Worm (Caenorhabditis elegans) whole organism, young adult: ENCODE results near the gene F54F7.9.

ENCODE experiments used
- F10E7.11 ChIP-seq: sonication (generic microtip); optimal IDR thresholded peaks from 2 replicates; lab custom pipeline; 2017; ENCODE audit warnings: mild to moderate bottlenecking, missing genetic modification characterization, moderate library complexity, missing compliant biosample characterization
- F23B12.7 ChIP-seq: sonication (generic microtip); optimal IDR thresholded peaks from 2 replicates; lab custom pipeline; 2017; ENCODE audit warnings: missing genetic modification characterization, mild to moderate bottlenecking, missing compliant biosample characterization, antibody characterized with exemption, moderate library complexity; ENCODE audit not compliant: insufficient read depth
- F37B4.10 ChIP-seq: fragments of 200-800 bp; sonication (Bioruptor generic); IDR thresholded peaks from 2 replicates; pipeline ENCODE4 v1.3.6; 2022; ENCODE audit warnings: missing genetic modification characterization, missing compliant biosample characterization
- F39B2.1 ChIP-seq: fragments of 200-800 bp; sonication (Bioruptor generic); IDR thresholded peaks from 2 replicates; pipeline ENCODE4 v1.3.6; 2022; ENCODE audit warnings: missing genetic modification reagents, missing genetic modification characterization, missing compliant biosample characterization
- K11D2.4 ChIP-seq: fragments of 200-800 bp; sonication (Bioruptor generic); IDR thresholded peaks from 2 replicates; pipeline ENCODE4 v1.3.6; 2022; ENCODE audit warnings: missing genetic modification reagents, missing genetic modification characterization, missing compliant biosample characterization
- K12H6.12 ChIP-seq: fragments of 200-800 bp; sonication (Bioruptor generic); optimal IDR thresholded peaks from 2 replicates; lab custom pipeline; 2018; ENCODE audit warnings: mild to moderate bottlenecking, missing genetic modification characterization, missing compliant biosample characterization
- Y56A3A.18 ChIP-seq: fragments of 200-800 bp; sonication (Bioruptor generic); IDR thresholded peaks from 2 replicates; pipeline ENCODE4 v1.3.6; 2022; ENCODE audit warnings: missing genetic modification reagents, missing genetic modification characterization, missing compliant biosample characterization
- akir-1 ChIP-seq: fragments of 200-800 bp; sonication (Bioruptor generic); optimal IDR thresholded peaks from 2 replicates; lab custom pipeline; 2018; ENCODE audit warnings: mild to moderate bottlenecking, missing genetic modification characterization, moderate library complexity, missing compliant biosample characterization
- ama-1 ChIP-seq, 3 experiments: fragments of 150-350 bp in 1 of 3; sonication (generic microtip) in 2 of 3; optimal IDR thresholded peaks; 2 replicates each; lab custom pipeline; 2014 to 2018; ENCODE audit warnings: missing biosample characterization in 2 of 3, missing genetic modification characterization in 2 of 3, missing genetic modification reagents in 2 of 3
- aptf-2 ChIP-seq: fragments of 200-800 bp; sonication (Bioruptor generic); conservative IDR thresholded peaks from 2 replicates; pipeline ENCODE4 v1.3.6; 2022; ENCODE audit warnings: missing genetic modification reagents, missing genetic modification characterization, missing compliant biosample characterization
- aptf-3 ChIP-seq: fragments of 200-800 bp; sonication (Bioruptor generic); IDR thresholded peaks from 2 replicates; pipeline ENCODE4 v1.3.6; 2022; ENCODE audit warnings: missing genetic modification characterization, missing compliant biosample characterization
- athp-1 ChIP-seq: sonication (generic microtip); optimal IDR thresholded peaks from 2 replicates; lab custom pipeline; 2017; ENCODE audit warnings: mild to moderate bottlenecking, missing genetic modification characterization, missing compliant biosample characterization
- attf-6 ChIP-seq: fragments of 200-800 bp; sonication (Bioruptor generic); IDR thresholded peaks from 2 replicates; pipeline ENCODE4 v1.3.6; 2022; ENCODE audit warnings: missing genetic modification reagents, missing genetic modification characterization, missing compliant biosample characterization
- egl-18 ChIP-seq: fragments of 200-800 bp; sonication (Bioruptor generic); IDR thresholded peaks from 2 replicates; pipeline ENCODE4 v1.3.6; 2022; ENCODE audit warnings: missing genetic modification reagents, missing genetic modification characterization, missing compliant biosample characterization
- ekl-4 ChIP-seq: fragments of 200-800 bp; sonication (Bioruptor generic); IDR thresholded peaks from 2 replicates; pipeline ENCODE4 v1.3.6; 2022; ENCODE audit warnings: missing genetic modification reagents, missing genetic modification characterization, missing compliant biosample characterization
- ets-4 ChIP-seq: fragments of 200-800 bp; sonication (Bioruptor generic); optimal IDR thresholded peaks from 2 replicates; lab custom pipeline; 2018; ENCODE audit warnings: mild to moderate bottlenecking, missing genetic modification characterization, missing compliant biosample characterization
- hmg-1.2 ChIP-seq: fragments of 200-800 bp; sonication (Bioruptor generic); IDR thresholded peaks from 2 replicates; pipeline ENCODE4 v1.3.6; 2022; ENCODE audit warnings: missing genetic modification reagents, missing genetic modification characterization, missing compliant biosample characterization
- hmg-20 ChIP-seq: fragments of 200-800 bp; sonication (Bioruptor generic); IDR thresholded peaks from 2 replicates; pipeline ENCODE4 v1.3.6; 2022; ENCODE audit warnings: missing genetic modification reagents, missing genetic modification characterization, missing compliant biosample characterization
- hsf-1 ChIP-seq: fragments of 200-800 bp; sonication (Bioruptor generic); IDR thresholded peaks from 2 replicates; pipeline ENCODE4 v1.3.6; 2022; ENCODE audit warnings: missing genetic modification reagents, missing genetic modification characterization, missing compliant biosample characterization
- lin-35 ChIP-seq, 3 experiments: fragments of 150-350 bp in 2 of 3; sonication (generic microtip) in 1 of 3; optimal IDR thresholded peaks; 2 replicates each; lab custom pipeline; 2014 to 2018; ENCODE audit warnings: missing biosample characterization in 3 of 3, missing genetic modification characterization in 3 of 3, missing genetic modification reagents in 3 of 3
- lin-40 ChIP-seq: sonication (generic microtip); optimal IDR thresholded peaks from 2 replicates; lab custom pipeline; 2016; ENCODE audit warnings: missing genetic modification characterization, mild to moderate bottlenecking, missing compliant biosample characterization, missing genotype, missing genetic modification reagents
- lin-54 ChIP-seq: fragments of 200-800 bp; sonication (Bioruptor generic); optimal IDR thresholded peaks from 2 replicates; lab custom pipeline; 2018; ENCODE audit warnings: mild to moderate bottlenecking, missing genetic modification characterization, missing compliant biosample characterization
- madf-10 ChIP-seq: sonication (generic microtip); optimal IDR thresholded peaks from 2 replicates; lab custom pipeline; 2016; ENCODE audit warnings: mild to moderate bottlenecking, missing genetic modification characterization, missing compliant biosample characterization
- madf-8 ChIP-seq: fragments of 200-800 bp; sonication (Bioruptor generic); conservative IDR thresholded peaks from 2 replicates; pipeline ENCODE4 v1.3.6; 2022; ENCODE audit warnings: missing genetic modification reagents, missing genetic modification characterization, missing compliant biosample characterization
- mcd-1 ChIP-seq: fragments of 200-800 bp; sonication (Bioruptor generic); IDR thresholded peaks from 2 replicates; pipeline ENCODE4 v1.3.6; 2022; ENCODE audit warnings: missing genetic modification reagents, missing genetic modification characterization, missing compliant biosample characterization
- mxl-1 ChIP-seq: sonication (generic microtip); optimal IDR thresholded peaks from 2 replicates; lab custom pipeline; 2016; ENCODE audit warnings: missing genetic modification characterization, missing compliant biosample characterization
- nfyb-1 ChIP-seq: fragments of 200-800 bp; sonication (Bioruptor generic); IDR thresholded peaks from 2 replicates; pipeline ENCODE4 v1.3.6; 2022; ENCODE audit warnings: missing genetic modification reagents, missing genetic modification characterization, missing compliant biosample characterization
- nhr-27 ChIP-seq: fragments of 200-800 bp; sonication (Bioruptor generic); optimal IDR thresholded peaks from 2 replicates; lab custom pipeline; 2018; ENCODE audit warnings: mild to moderate bottlenecking, missing genetic modification characterization, moderate library complexity, missing compliant biosample characterization
- nhr-80 ChIP-seq: sonication (generic microtip); optimal IDR thresholded peaks from 2 replicates; lab custom pipeline; 2016; ENCODE audit warnings: missing genetic modification characterization, missing compliant biosample characterization
- nhr-90 ChIP-seq: sonication (generic microtip); optimal IDR thresholded peaks from 2 replicates; lab custom pipeline; 2016; ENCODE audit warnings: missing genotype, mild to moderate bottlenecking, missing genetic modification characterization, missing compliant biosample characterization
- pbrm-1 ChIP-seq: fragments of 200-800 bp; sonication (Bioruptor generic); IDR thresholded peaks from 2 replicates; pipeline ENCODE4 v1.3.6; 2022; ENCODE audit warnings: missing genetic modification reagents, missing genetic modification characterization, missing compliant biosample characterization
- rpc-1 ChIP-seq, 2 experiments: fragments of 150-350 bp in 1 of 2; sonication (generic microtip) in 1 of 2; optimal IDR thresholded peaks; 2 replicates each; lab custom pipeline; 2014 to 2018; ENCODE audit warnings: missing biosample characterization in 1 of 2, missing genetic modification characterization in 1 of 2, missing genetic modification reagents in 1 of 2, missing genotype in 1 of 2
- sdz-38 ChIP-seq: sonication (generic microtip); optimal IDR thresholded peaks from 2 replicates; lab custom pipeline; 2016; ENCODE audit warnings: missing genotype, missing genetic modification characterization, missing compliant biosample characterization
- snpc-1.3 ChIP-seq: sonication (generic microtip); optimal IDR thresholded peaks from 2 replicates; lab custom pipeline; 2017; ENCODE audit warnings: missing genetic modification characterization, mild to moderate bottlenecking, missing compliant biosample characterization, antibody characterized with exemption, moderate library complexity, missing genotype, missing genetic modification reagents; ENCODE audit not compliant: insufficient read depth
- sptf-2 ChIP-seq: fragments of 200-800 bp; sonication (Bioruptor generic); optimal IDR thresholded peaks from 2 replicates; lab custom pipeline; 2018; ENCODE audit warnings: mild to moderate bottlenecking, missing genetic modification characterization, missing compliant biosample characterization
- tbx-9 ChIP-seq: sonication (generic microtip); optimal IDR thresholded peaks from 2 replicates; lab custom pipeline; 2016; ENCODE audit warnings: borderline replicate concordance, missing genetic modification characterization, inconsistent platforms, missing compliant biosample characterization
- ztf-22 ChIP-seq: fragments of 200-800 bp; sonication (Bioruptor generic); optimal IDR thresholded peaks from 2 replicates; lab custom pipeline; 2018; ENCODE audit warnings: mild to moderate bottlenecking, missing genetic modification characterization, moderate library complexity, missing compliant biosample characterization
- ztf-3 ChIP-seq: fragments of 200-800 bp; sonication (Bioruptor generic); optimal IDR thresholded peaks from 2 replicates; lab custom pipeline; 2018; ENCODE audit warnings: mild to moderate bottlenecking, missing genetic modification characterization, missing compliant biosample characterization
- ztf-6 ChIP-seq: fragments of 200-800 bp; sonication (Bioruptor generic); IDR thresholded peaks from 2 replicates; pipeline ENCODE4 v1.3.6; 2022; ENCODE audit warnings: missing genetic modification reagents, missing genetic modification characterization, missing compliant biosample characterization

Gene F54F7.9

ce11 chrX:11850082-11850481 is 1.6 kb upstream of the F54F7.9 start, which contains the start of gene F54F7.3:
TSS of gene F54F7.3 (minus strand) at chrX:11850182.
- TF ChIP-seq ztf-22 (GFP tag; lab: Kevin White, UChicago), result no peak
- TF ChIP-seq sptf-2 (GFP tag; lab: Kevin White, UChicago), result no peak
- no peak for TF ChIP-seq akir-1 (GFP tag; lab: Kevin White, UChicago)
- no peak for TF ChIP-seq lin-35 (GFP tag; optimal IDR thresholded peaks at IDR 0.05; lab: Kevin White, UChicago)
- TF ChIP-seq mxl-1 (tag; lab: Kevin White, UChicago), result no peak
- no peak for TF ChIP-seq lin-40 (tag; lab: Kevin White, UChicago)
- no peak for TF ChIP-seq ets-4 (GFP tag; lab: Kevin White, UChicago)
- no peak for TF ChIP-seq tbx-9 (tag; lab: Kevin White, UChicago)
- no peak for TF ChIP-seq athp-1
- TF ChIP-seq attf-6, result no peak
- TF ChIP-seq hsf-1 (GFP tag; lab: Robert Waterston, UW), result no peak
- no peak for TF ChIP-seq F37B4.10 (GFP tag; lab: Robert Waterston, UW)
- no peak for TF ChIP-seq F23B12.7 (tag; lab: Kevin White, UChicago)
- no peak for TF ChIP-seq rpc-1 (optimal IDR thresholded peaks at IDR 0.05; lab: Kevin White, UChicago)
- TF ChIP-seq rpc-1 (tag; optimal IDR thresholded peaks at IDR 0.05; lab: Kevin White, UChicago), result no peak
- TF ChIP-seq nfyb-1 (GFP tag; lab: Robert Waterston, UW), result no peak
- TF ChIP-seq aptf-3 (GFP tag; lab: Robert Waterston, UW), result no peak
- no peak for TF ChIP-seq snpc-1.3
- no peak for TF ChIP-seq egl-18

- TF ChIP-seq ztf-22 (GFP tag; lab: Kevin White, UChicago) (no peak), sdz-38 (tag; lab: Kevin White, UChicago) (no peak), F39B2.1 (no peak), ekl-4 (no peak), nhr-27 (tag; lab: Kevin White, UChicago) (no peak), madf-10 (tag; lab: Kevin White, UChicago) (no peak)
These were observed 5.2 kb downstream of the F54F7.9 start, which contains the start of gene F54F7.2 for ce11 chrX:11843363-11843762. TSS of gene F54F7.2 (plus strand) at chrX:11843663.

ce11 chrX:11837378-11837777 is 11.1 kb downstream of the F54F7.9 start, which contains the start of gene taf-7.1:
TSS of gene taf-7.1 (minus strand) at chrX:11837478.
- TF ChIP-seq mcd-1 (GFP tag; lab: Robert Waterston, UW) (no peak), hmg-20 (GFP tag; lab: Robert Waterston, UW) (no peak), nhr-90 (no peak), K11D2.4 (no peak), ztf-3 (GFP tag; lab: Kevin White, UChicago) (no peak), ztf-6 (GFP tag; lab: Robert Waterston, UW) (no peak), sptf-2 (GFP tag; lab: Kevin White, UChicago) (no peak), snpc-1.3 (no peak), nhr-80 (tag; lab: Kevin White, UChicago) (no peak), K12H6.12 (tag; lab: Kevin White, UChicago) (no peak), hmg-1.2 (no peak), aptf-2 (GFP tag; lab: Robert Waterston, UW) (no peak), madf-8 (GFP tag; lab: Robert Waterston, UW) (no peak), F10E7.11 (no peak), Y56A3A.18 (GFP tag; lab: Robert Waterston, UW) (no peak), lin-54 (GFP tag; lab: Kevin White, UChicago) (no peak), ama-1 (optimal IDR thresholded peaks at IDR 0.05; lab: Kevin White, UChicago) (no peak), ama-1 (GFP tag; optimal IDR thresholded peaks at IDR 0.05; lab: Kevin White, UChicago) (no peak), pbrm-1 (GFP tag; lab: Robert Waterston, UW) (no peak)
